Worm (Caenorhabditis elegans) whole organism, early embryonic: ENCODE measurements around the gene nrps-1.

Source experiments
- ama-1 ChIP-seq: fragments of 150-350 bp; optimal IDR thresholded peaks from 2 replicates; lab custom pipeline; 2014
- flt-1 ChIP-seq: fragments of 200-800 bp; sonication (Bioruptor generic); IDR thresholded peaks from 2 replicates; pipeline ENCODE4 v1.3.6; 2022; ENCODE audit warnings: missing genetic modification characterization, missing compliant biosample characterization
- hnd-1 ChIP-seq: sonication (generic microtip); optimal IDR thresholded peaks from 2 replicates; lab custom pipeline; 2016; ENCODE audit warnings: missing genetic modification characterization, missing compliant biosample characterization
- pes-1 ChIP-seq: fragments of 200-800 bp; sonication (Bioruptor generic); IDR thresholded peaks from 2 replicates; pipeline ENCODE4 v1.3.6; 2022; ENCODE audit warnings: missing genetic modification reagents, missing genetic modification characterization, missing compliant biosample characterization
- tbx-37 ChIP-seq: fragments of 200-800 bp; sonication (Bioruptor generic); conservative IDR thresholded peaks from 2 replicates; pipeline ENCODE4 v1.3.6; 2022; ENCODE audit warnings: missing genetic modification reagents, missing genetic modification characterization, missing compliant biosample characterization

- TF ChIP-seq pes-1 (GFP tag; lab: Robert Waterston, UW) (no peak), ama-1 (no peak), hnd-1 (tag; lab: Kevin White, UChicago) (no peak), flt-1 (GFP tag; lab: Robert Waterston, UW) (no peak), tbx-37 (GFP tag; lab: Robert Waterston, UW) (no peak)
These were observed 22.4 kb downstream of the nrps-1 start for ce11 chrIII:11556860-11557259.
